Worm (Caenorhabditis elegans): ENCODE measurements around the gene fip-5.

- TF ChIP-seq dpl-1 (GFP tag; optimal IDR thresholded peaks at IDR 0.05): no peak
- no peak for TF ChIP-seq ama-1 (optimal IDR thresholded peaks at IDR 0.05)
- no peak for TF ChIP-seq dmd-6 (GFP tag; IDR thresholded peaks at IDR 0.05)
- no peak for TF ChIP-seq mes-2 (tag; optimal IDR thresholded peaks at IDR 0.05; ENCODE audit: poor library complexity, severe bottlenecking)
- no peak for TF ChIP-seq pha-4 (GFP tag; IDR thresholded peaks at IDR 0.05)
- no peak for TF ChIP-seq pha-4 (tag; optimal IDR thresholded peaks at IDR 0.05)
- no peak for TF ChIP-seq zag-1 (tag; optimal IDR thresholded peaks at IDR 0.05)
- no peak for TF ChIP-seq lsy-2 (tag; optimal IDR thresholded peaks at IDR 0.05)
- no peak for TF ChIP-seq mxl-2 (GFP tag; conservative IDR thresholded peaks at IDR 0.05)
- TF ChIP-seq hlh-30 (tag; optimal IDR thresholded peaks at IDR 0.05; ENCODE audit: insufficient read depth): peak; percentile 32
- TF ChIP-seq nhr-11 (tag; optimal IDR thresholded peaks at IDR 0.05): no peak
- no peak for TF ChIP-seq gei-8 (GFP tag; optimal IDR thresholded peaks at IDR 0.05)
Measured at ce11 chrX:10304178-10304577, 1.6 kb downstream of the fip-5 start, which contains the start of gene fipr-21.
